Fruit fly (Drosophila melanogaster): ENCODE measurements around the gene CG33946.

Gene CG33946

dm6 chr3L:6263896-6264841 is 43.8 kb downstream of the CG33946 start:
- TF ChIP-seq CG11617 (GFP tag; optimal IDR thresholded peaks at IDR 0.05): no peak
- peak; percentile 5 for TF ChIP-seq Hr96 (GFP tag; optimal IDR thresholded peaks at IDR 0.05)
- TF ChIP-seq Mnt (GFP tag; optimal IDR thresholded peaks at IDR 0.05): no peak
- no peak for TF ChIP-seq CG12768 (GFP tag; optimal IDR thresholded peaks at IDR 0.05)
- TF ChIP-seq ovo (GFP tag; optimal IDR thresholded peaks at IDR 0.05): no peak
- no peak for TF ChIP-seq cnc (optimal IDR thresholded peaks at IDR 0.05)
- peak; percentile 32 for TF ChIP-seq tj (GFP tag; optimal IDR thresholded peaks at IDR 0.05)
- TF ChIP-seq pad (GFP tag; optimal IDR thresholded peaks at IDR 0.05): no peak
- no peak for TF ChIP-seq bab1 (GFP tag; optimal IDR thresholded peaks at IDR 0.05)
- TF ChIP-seq CG33017 (tag; optimal IDR thresholded peaks at IDR 0.05): no peak
- no peak for TF ChIP-seq CG14711 (tag; optimal IDR thresholded peaks at IDR 0.05)
- TF ChIP-seq Clk (GFP tag; optimal IDR thresholded peaks at IDR 0.05): no peak
- peak; percentile 87 for TF ChIP-seq kay (GFP tag; ENCODE audit: borderline replicate concordance)
- TF ChIP-seq toe (GFP tag; optimal IDR thresholded peaks at IDR 0.05): peak; percentile 39
- no peak for TF ChIP-seq CG7101 (tag; optimal IDR thresholded peaks at IDR 0.05)
- no peak for TF ChIP-seq Crg-1 (GFP tag; optimal IDR thresholded peaks at IDR 0.05)
- no peak for TF ChIP-seq CG7045 (GFP tag; optimal IDR thresholded peaks at IDR 0.05)
- peak; percentile 47 for TF ChIP-seq CG1620 (GFP tag; optimal IDR thresholded peaks at IDR 0.05)
- TF ChIP-seq cic (GFP tag; optimal IDR thresholded peaks at IDR 0.05): no peak
- TF ChIP-seq CG5204 (GFP tag; optimal IDR thresholded peaks at IDR 0.05): peak; percentile 29

dm6 chr3L:6266321-6266720 is 45.9 kb downstream of the CG33946 start:
- TF ChIP-seq CG12768 (GFP tag; optimal IDR thresholded peaks at IDR 0.05): no peak
- TF ChIP-seq cic (GFP tag; optimal IDR thresholded peaks at IDR 0.05): no peak
- TF ChIP-seq CG5204 (GFP tag; optimal IDR thresholded peaks at IDR 0.05): no peak
- no peak for TF ChIP-seq CG7045 (GFP tag; optimal IDR thresholded peaks at IDR 0.05)
- TF ChIP-seq CG1620 (GFP tag; optimal IDR thresholded peaks at IDR 0.05): no peak
- no peak for TF ChIP-seq kay (GFP tag; ENCODE audit: borderline replicate concordance)
- no peak for TF ChIP-seq toe (GFP tag; optimal IDR thresholded peaks at IDR 0.05)
- no peak for TF ChIP-seq CG7101 (tag; optimal IDR thresholded peaks at IDR 0.05)
- TF ChIP-seq Crg-1 (GFP tag; optimal IDR thresholded peaks at IDR 0.05): no peak
- TF ChIP-seq CG33017 (tag; optimal IDR thresholded peaks at IDR 0.05): no peak
- TF ChIP-seq tj (GFP tag; optimal IDR thresholded peaks at IDR 0.05): no peak
- TF ChIP-seq cnc (optimal IDR thresholded peaks at IDR 0.05): no peak
- TF ChIP-seq CG14711 (tag; optimal IDR thresholded peaks at IDR 0.05): no peak
- no peak for TF ChIP-seq pad (GFP tag; optimal IDR thresholded peaks at IDR 0.05)
- TF ChIP-seq Mnt (GFP tag; optimal IDR thresholded peaks at IDR 0.05): no peak

- TF ChIP-seq kay (GFP tag; ENCODE audit: borderline replicate concordance) (no peak), CG5204 (GFP tag; optimal IDR thresholded peaks at IDR 0.05) (no peak), CG11617 (GFP tag; optimal IDR thresholded peaks at IDR 0.05) (no peak), bab1 (GFP tag; optimal IDR thresholded peaks at IDR 0.05) (no peak), CG7101 (tag; optimal IDR thresholded peaks at IDR 0.05) (no peak), Hr96 (GFP tag; optimal IDR thresholded peaks at IDR 0.05) (no peak), Crg-1 (GFP tag; optimal IDR thresholded peaks at IDR 0.05) (no peak), CG33017 (tag; optimal IDR thresholded peaks at IDR 0.05) (no peak), cnc (optimal IDR thresholded peaks at IDR 0.05) (no peak), cic (GFP tag; optimal IDR thresholded peaks at IDR 0.05) (no peak), CG7045 (GFP tag; optimal IDR thresholded peaks at IDR 0.05) (no peak), tj (GFP tag; optimal IDR thresholded peaks at IDR 0.05) (no peak), CG14711 (tag; optimal IDR thresholded peaks at IDR 0.05) (no peak), ovo (GFP tag; optimal IDR thresholded peaks at IDR 0.05) (no peak), Mnt (GFP tag; optimal IDR thresholded peaks at IDR 0.05) (no peak), CG12768 (GFP tag; optimal IDR thresholded peaks at IDR 0.05) (no peak)
Measured at dm6 chr3L:6267509-6267908, 47.1 kb downstream of the CG33946 start.

- TF ChIP-seq Mnt (GFP tag; optimal IDR thresholded peaks at IDR 0.05) (no peak), CG7045 (GFP tag; optimal IDR thresholded peaks at IDR 0.05) (no peak), CG7101 (tag; optimal IDR thresholded peaks at IDR 0.05) (no peak), cnc (optimal IDR thresholded peaks at IDR 0.05) (no peak)
Measured at dm6 chr3L:6268076-6268475, 47.7 kb downstream of the CG33946 start.

dm6 chr3L:6269003-6269402 is 48.6 kb downstream of the CG33946 start:
- TF ChIP-seq CG33017 (tag; optimal IDR thresholded peaks at IDR 0.05) (no peak), cnc (optimal IDR thresholded peaks at IDR 0.05) (no peak), bab1 (GFP tag; optimal IDR thresholded peaks at IDR 0.05) (no peak), pad (GFP tag; optimal IDR thresholded peaks at IDR 0.05) (no peak), CG1620 (GFP tag; optimal IDR thresholded peaks at IDR 0.05) (no peak), tj (GFP tag; optimal IDR thresholded peaks at IDR 0.05) (no peak), kay (GFP tag; ENCODE audit: borderline replicate concordance) (no peak), Hr96 (GFP tag; optimal IDR thresholded peaks at IDR 0.05) (no peak), CG12768 (GFP tag; optimal IDR thresholded peaks at IDR 0.05) (no peak), CG11617 (GFP tag; optimal IDR thresholded peaks at IDR 0.05) (no peak), Mnt (GFP tag; optimal IDR thresholded peaks at IDR 0.05) (no peak)

dm6 chr3L:6270283-6270682 is 49.9 kb downstream of the CG33946 start:
- no peak for TF ChIP-seq bab1 (GFP tag; optimal IDR thresholded peaks at IDR 0.05)
- TF ChIP-seq kay (GFP tag; ENCODE audit: borderline replicate concordance): peak; percentile 49
